Fruit fly (Drosophila melanogaster) Kc167 (cell line): Measurements from ENCODE around the gene COX4.

ENCODE experiments used
- Myc ChIP-seq: fragments of >200 bp; optimal IDR thresholded peaks from 2 replicates; lab custom pipeline; 2017; ENCODE audit warnings: missing external identifiers
- Sin3A ChIP-seq: fragments of >200 bp; optimal IDR thresholded peaks from 2 replicates; lab custom pipeline; 2018; ENCODE audit warnings: missing external identifiers
- h ChIP-seq: fragments of >200 bp; optimal IDR thresholded peaks from 3 replicates; lab custom pipeline; 2018; ENCODE audit warnings: missing external identifiers
- insv ChIP-seq: fragments of >200 bp; optimal IDR thresholded peaks from 3 replicates; lab custom pipeline; 2018; ENCODE audit warnings: missing external identifiers
- psq ChIP-seq: fragments of >200 bp; optimal IDR thresholded peaks from 2 replicates; lab custom pipeline; 2017; ENCODE audit warnings: missing external identifiers
- ttk ChIP-seq: sonication (Bioruptor generic); optimal IDR thresholded peaks from 2 replicates; lab custom pipeline; 2017; ENCODE audit warnings: missing external identifiers

DNA sequence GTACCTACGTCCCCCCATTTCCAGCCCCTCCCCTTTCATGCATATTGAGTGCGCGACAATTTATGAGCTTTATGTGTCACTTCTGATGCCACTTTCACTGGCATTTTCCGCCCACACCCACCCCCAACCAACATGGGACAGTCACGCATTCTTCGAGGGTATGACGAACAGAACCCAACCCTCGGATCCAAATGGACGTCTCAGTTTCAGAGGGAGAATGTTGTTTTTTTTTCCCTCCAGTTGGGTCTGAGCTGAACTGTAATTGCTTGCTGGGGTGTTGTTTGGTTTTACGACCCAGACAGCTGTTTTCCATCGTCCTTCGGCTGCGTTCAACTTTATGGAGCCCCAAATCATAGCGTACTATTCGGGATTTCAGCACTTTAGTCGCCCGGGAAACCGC lies 34.7 kb upstream of the COX4 start:
- TF ChIP-seq h (lab: Kevin White, UChicago): no peak
- no peak for TF ChIP-seq psq (lab: Kevin White, UChicago)
- TF ChIP-seq insv (lab: Kevin White, UChicago): no peak
- no peak for TF ChIP-seq ttk
- no peak for TF ChIP-seq Myc (lab: Kevin White, UChicago)
- no peak for TF ChIP-seq Sin3A
